Worm (Caenorhabditis elegans) whole organism, young adult: ENCODE measurements around the gene F18F11.4.

ENCODE experiments used
- B0019.2 ChIP-seq: fragments of 200-800 bp; sonication (Bioruptor generic); conservative IDR thresholded peaks from 2 replicates; pipeline ENCODE4 v1.3.6; 2022; ENCODE audit warnings: missing genetic modification reagents, missing genetic modification characterization, missing compliant biosample characterization
- B0035.1 ChIP-seq: sonication (generic microtip); optimal IDR thresholded peaks from 2 replicates; lab custom pipeline; 2016; ENCODE audit warnings: missing genetic modification characterization, mild to moderate bottlenecking, missing compliant biosample characterization, missing genotype, missing genetic modification reagents
- B0336.3 ChIP-seq: fragments of 200-800 bp; sonication (Bioruptor generic); IDR thresholded peaks from 2 replicates; pipeline ENCODE4 v1.3.6; 2022; ENCODE audit warnings: missing genetic modification characterization, missing compliant biosample characterization
- C17E4.6 ChIP-seq: fragments of 200-800 bp; sonication (Bioruptor generic); IDR thresholded peaks from 2 replicates; pipeline ENCODE4 v1.3.6; 2022; ENCODE audit warnings: missing genetic modification reagents, missing genetic modification characterization, missing compliant biosample characterization
- D2030.7 ChIP-seq: fragments of 200-800 bp; sonication (Bioruptor generic); IDR thresholded peaks from 2 replicates; pipeline ENCODE4 v1.3.6; 2022; ENCODE audit warnings: missing genetic modification reagents, missing genetic modification characterization, missing compliant biosample characterization
- F37B4.10 ChIP-seq: fragments of 200-800 bp; sonication (Bioruptor generic); IDR thresholded peaks from 2 replicates; pipeline ENCODE4 v1.3.6; 2022; ENCODE audit warnings: missing genetic modification characterization, missing compliant biosample characterization
- F49E8.2 ChIP-seq: sonication (generic microtip); optimal IDR thresholded peaks from 3 replicates; lab custom pipeline; 2017; ENCODE audit warnings: missing genetic modification characterization, mild to moderate bottlenecking, missing compliant biosample characterization, antibody characterized with exemption, moderate library complexity; ENCODE audit not compliant: insufficient read depth
- F52B5.7 ChIP-seq: sonication (generic microtip); optimal IDR thresholded peaks from 2 replicates; lab custom pipeline; 2016; ENCODE audit warnings: mild to moderate bottlenecking, missing genetic modification characterization, missing compliant biosample characterization
- K12H6.12 ChIP-seq: fragments of 200-800 bp; sonication (Bioruptor generic); optimal IDR thresholded peaks from 2 replicates; lab custom pipeline; 2018; ENCODE audit warnings: mild to moderate bottlenecking, missing genetic modification characterization, missing compliant biosample characterization
- Y67H2A.10 ChIP-seq: fragments of 200-800 bp; sonication (Bioruptor generic); conservative IDR thresholded peaks from 2 replicates; pipeline ENCODE4 v1.3.6; 2022; ENCODE audit warnings: missing genetic modification reagents, missing genetic modification characterization, missing compliant biosample characterization
- ama-1 ChIP-seq, 3 experiments: fragments of 150-350 bp in 1 of 3; sonication (generic microtip) in 2 of 3; optimal IDR thresholded peaks; 2 replicates each; lab custom pipeline; 2014 to 2018; ENCODE audit warnings: missing biosample characterization in 2 of 3, missing genetic modification characterization in 2 of 3, missing genetic modification reagents in 2 of 3
- attf-5 ChIP-seq: fragments of 200-800 bp; sonication (Bioruptor generic); optimal IDR thresholded peaks from 2 replicates; lab custom pipeline; 2018; ENCODE audit warnings: mild to moderate bottlenecking, missing genetic modification characterization, missing compliant biosample characterization
- bed-2 ChIP-seq: fragments of 200-800 bp; sonication (Bioruptor generic); IDR thresholded peaks from 2 replicates; pipeline ENCODE4 v1.3.6; 2022; ENCODE audit warnings: missing genetic modification reagents, missing genetic modification characterization, missing compliant biosample characterization
- cebp-2 ChIP-seq: fragments of 200-800 bp; sonication (Bioruptor generic); IDR thresholded peaks from 2 replicates; pipeline ENCODE4 v1.3.6; 2022; ENCODE audit warnings: missing genetic modification characterization, missing compliant biosample characterization
- ceh-79 ChIP-seq: sonication (generic microtip); optimal IDR thresholded peaks from 2 replicates; lab custom pipeline; 2017; ENCODE audit warnings: mild to moderate bottlenecking, missing genetic modification characterization, missing compliant biosample characterization
- ceh-91 ChIP-seq: fragments of 200-800 bp; sonication (Bioruptor generic); IDR thresholded peaks from 2 replicates; pipeline ENCODE4 v1.3.6; 2022; ENCODE audit warnings: missing genetic modification reagents, missing genetic modification characterization, missing compliant biosample characterization
- chd-7 ChIP-seq: sonication (generic microtip); optimal IDR thresholded peaks from 2 replicates; lab custom pipeline; 2016; ENCODE audit warnings: mild to moderate bottlenecking, missing genetic modification characterization, moderate library complexity, missing compliant biosample characterization
- dpff-1 ChIP-seq: sonication (generic microtip); optimal IDR thresholded peaks from 2 replicates; lab custom pipeline; 2017; ENCODE audit warnings: mild to moderate bottlenecking, missing genetic modification characterization, missing compliant biosample characterization
- egl-18 ChIP-seq: fragments of 200-800 bp; sonication (Bioruptor generic); IDR thresholded peaks from 2 replicates; pipeline ENCODE4 v1.3.6; 2022; ENCODE audit warnings: missing genetic modification reagents, missing genetic modification characterization, missing compliant biosample characterization
- ets-4 ChIP-seq: fragments of 200-800 bp; sonication (Bioruptor generic); optimal IDR thresholded peaks from 2 replicates; lab custom pipeline; 2018; ENCODE audit warnings: mild to moderate bottlenecking, missing genetic modification characterization, missing compliant biosample characterization
- gei-17 ChIP-seq: fragments of 200-800 bp; sonication (Bioruptor generic); optimal IDR thresholded peaks from 2 replicates; lab custom pipeline; 2018; ENCODE audit warnings: mild to moderate bottlenecking, missing genetic modification characterization, missing compliant biosample characterization
- hsf-1 ChIP-seq: fragments of 200-800 bp; sonication (Bioruptor generic); IDR thresholded peaks from 2 replicates; pipeline ENCODE4 v1.3.6; 2022; ENCODE audit warnings: missing genetic modification reagents, missing genetic modification characterization, missing compliant biosample characterization
- lin-35 ChIP-seq, 3 experiments: fragments of 150-350 bp in 2 of 3; sonication (generic microtip) in 1 of 3; optimal IDR thresholded peaks; 2 replicates each; lab custom pipeline; 2014 to 2018; ENCODE audit warnings: missing biosample characterization in 3 of 3, missing genetic modification characterization in 3 of 3, missing genetic modification reagents in 3 of 3
- lin-40 ChIP-seq: sonication (generic microtip); optimal IDR thresholded peaks from 2 replicates; lab custom pipeline; 2016; ENCODE audit warnings: missing genetic modification characterization, mild to moderate bottlenecking, missing compliant biosample characterization, missing genotype, missing genetic modification reagents
- lin-54 ChIP-seq: fragments of 200-800 bp; sonication (Bioruptor generic); optimal IDR thresholded peaks from 2 replicates; lab custom pipeline; 2018; ENCODE audit warnings: mild to moderate bottlenecking, missing genetic modification characterization, missing compliant biosample characterization
- madf-10 ChIP-seq: sonication (generic microtip); optimal IDR thresholded peaks from 2 replicates; lab custom pipeline; 2016; ENCODE audit warnings: mild to moderate bottlenecking, missing genetic modification characterization, missing compliant biosample characterization
- madf-3 ChIP-seq: fragments of 200-800 bp; sonication (Bioruptor generic); IDR thresholded peaks from 2 replicates; pipeline ENCODE4 v1.3.6; 2022; ENCODE audit warnings: missing genetic modification reagents, missing genetic modification characterization, missing compliant biosample characterization
- madf-6 ChIP-seq: fragments of 200-800 bp; sonication (Bioruptor generic); IDR thresholded peaks from 2 replicates; pipeline ENCODE4 v1.3.6; 2022; ENCODE audit warnings: missing genetic modification reagents, missing genetic modification characterization, missing compliant biosample characterization
- mcd-1 ChIP-seq: fragments of 200-800 bp; sonication (Bioruptor generic); IDR thresholded peaks from 2 replicates; pipeline ENCODE4 v1.3.6; 2022; ENCODE audit warnings: missing genetic modification reagents, missing genetic modification characterization, missing compliant biosample characterization
- nhr-179 ChIP-seq: sonication (generic microtip); optimal IDR thresholded peaks from 2 replicates; lab custom pipeline; 2016; ENCODE audit warnings: mild to moderate bottlenecking, missing genetic modification characterization, missing compliant biosample characterization
- nhr-27 ChIP-seq: fragments of 200-800 bp; sonication (Bioruptor generic); optimal IDR thresholded peaks from 2 replicates; lab custom pipeline; 2018; ENCODE audit warnings: mild to moderate bottlenecking, missing genetic modification characterization, moderate library complexity, missing compliant biosample characterization
- nhr-80 ChIP-seq: sonication (generic microtip); optimal IDR thresholded peaks from 2 replicates; lab custom pipeline; 2016; ENCODE audit warnings: missing genetic modification characterization, missing compliant biosample characterization
- snpc-1.1 ChIP-seq: sonication (generic microtip); optimal IDR thresholded peaks from 2 replicates; lab custom pipeline; 2017; ENCODE audit warnings: missing genetic modification characterization, mild to moderate bottlenecking, missing compliant biosample characterization, antibody characterized with exemption, moderate library complexity, missing genotype, missing genetic modification reagents; ENCODE audit not compliant: insufficient read depth
- snpc-1.3 ChIP-seq: sonication (generic microtip); optimal IDR thresholded peaks from 2 replicates; lab custom pipeline; 2017; ENCODE audit warnings: missing genetic modification characterization, mild to moderate bottlenecking, missing compliant biosample characterization, antibody characterized with exemption, moderate library complexity, missing genotype, missing genetic modification reagents; ENCODE audit not compliant: insufficient read depth
- snpc-3.4 ChIP-seq: sonication (generic microtip); optimal IDR thresholded peaks from 2 replicates; lab custom pipeline; 2017; ENCODE audit warnings: missing genetic modification characterization, mild to moderate bottlenecking, missing compliant biosample characterization, antibody characterized with exemption, moderate library complexity, missing genotype, missing genetic modification reagents
- snpc-4 ChIP-seq, 5 experiments: fragments of 150-350 bp in 1 of 5; sonication (generic microtip) in 4 of 5; optimal IDR thresholded peaks; 2 replicates each; lab custom pipeline; 2014 to 2018; ENCODE audit warnings: missing genetic modification characterization in 5 of 5, missing biosample characterization in 3 of 5, antibody characterized with exemption in 2 of 5, mild to moderate bottlenecking in 2 of 5, missing compliant biosample characterization in 2 of 5, missing genotype in 2 of 5, moderate library complexity in 2 of 5, missing genetic modification reagents in 1 of 5
- tbx-9 ChIP-seq: sonication (generic microtip); optimal IDR thresholded peaks from 2 replicates; lab custom pipeline; 2016; ENCODE audit warnings: borderline replicate concordance, missing genetic modification characterization, inconsistent platforms, missing compliant biosample characterization
- unc-130 ChIP-seq: sonication (generic microtip); optimal IDR thresholded peaks from 2 replicates; lab custom pipeline; 2016; ENCODE audit warnings: missing genetic modification reagents, missing genetic modification characterization, missing compliant biosample characterization
- ztf-28 ChIP-seq: fragments of 200-800 bp; sonication (Bioruptor generic); IDR thresholded peaks from 2 replicates; pipeline ENCODE4 v1.3.6; 2022; ENCODE audit warnings: missing genetic modification reagents, missing genetic modification characterization, missing compliant biosample characterization

Gene F18F11.4

DNA sequence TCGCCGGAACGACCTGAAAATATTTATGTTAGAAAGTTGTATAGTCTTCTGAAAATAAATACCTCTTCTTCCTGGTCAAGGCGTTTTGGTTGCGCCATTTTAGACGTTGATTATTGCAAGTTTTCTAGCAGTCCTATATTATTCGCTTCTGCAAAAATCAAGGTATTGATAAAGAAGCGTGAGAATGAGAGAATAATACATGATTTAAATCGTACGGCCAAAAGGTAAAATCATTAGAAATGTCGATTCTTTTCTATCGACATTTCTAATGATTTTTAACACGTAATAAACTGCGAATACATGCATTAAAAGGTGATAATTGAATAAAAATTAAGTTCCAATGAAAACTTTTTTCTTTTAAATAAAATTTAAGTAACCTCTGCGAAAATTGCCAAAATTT lies 45.3 kb downstream of the F18F11.4 start, which contains the start of gene fln-1:
Gene fln-1 (minus strand): TSS at position 101 of the 400 bp plus-strand sequence.
- no peak for TF ChIP-seq bed-2 (GFP tag; lab: Robert Waterston, UW)
- no peak for TF ChIP-seq ama-1 (optimal IDR thresholded peaks at IDR 0.05; lab: Kevin White, UChicago)
- no peak for TF ChIP-seq ama-1 (GFP tag; optimal IDR thresholded peaks at IDR 0.05; lab: Kevin White, UChicago)
- no peak for TF ChIP-seq tbx-9 (tag; lab: Kevin White, UChicago)
- no peak for TF ChIP-seq nhr-179 (tag; lab: Kevin White, UChicago)
- TF ChIP-seq egl-18 (GFP tag; lab: Robert Waterston, UW): no peak
- TF ChIP-seq snpc-1.1 (tag; lab: Kevin White, UChicago): no peak

DNA sequence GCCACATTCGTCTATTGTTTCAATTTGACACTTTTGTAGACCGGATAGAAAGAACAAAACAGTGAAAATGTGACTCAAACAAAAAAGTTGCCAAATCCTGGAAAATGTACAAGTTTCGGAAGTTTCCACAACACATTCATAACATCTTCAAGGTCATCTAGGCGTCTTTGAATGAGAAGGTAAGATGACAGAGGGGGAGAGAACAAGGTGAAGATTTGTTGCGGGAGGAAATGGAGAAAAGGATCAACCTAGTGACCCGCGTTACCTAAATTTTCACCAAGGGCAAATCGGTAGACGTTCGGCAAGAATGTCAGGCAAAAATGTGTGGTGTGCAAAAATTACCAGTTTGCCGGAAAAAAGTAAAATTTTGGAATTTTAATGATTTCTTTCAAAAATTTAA lies 47.2 kb downstream of the F18F11.4 start:
- TF ChIP-seq madf-10 (tag; lab: Kevin White, UChicago) (no peak), mcd-1 (no peak), madf-3 (GFP tag; lab: Robert Waterston, UW) (no peak), K12H6.12 (no peak), ets-4 (GFP tag; lab: Kevin White, UChicago) (no peak), B0035.1 (tag; lab: Kevin White, UChicago) (no peak)
- TF ChIP-seq, all 124 proteins: peak for 0

DNA sequence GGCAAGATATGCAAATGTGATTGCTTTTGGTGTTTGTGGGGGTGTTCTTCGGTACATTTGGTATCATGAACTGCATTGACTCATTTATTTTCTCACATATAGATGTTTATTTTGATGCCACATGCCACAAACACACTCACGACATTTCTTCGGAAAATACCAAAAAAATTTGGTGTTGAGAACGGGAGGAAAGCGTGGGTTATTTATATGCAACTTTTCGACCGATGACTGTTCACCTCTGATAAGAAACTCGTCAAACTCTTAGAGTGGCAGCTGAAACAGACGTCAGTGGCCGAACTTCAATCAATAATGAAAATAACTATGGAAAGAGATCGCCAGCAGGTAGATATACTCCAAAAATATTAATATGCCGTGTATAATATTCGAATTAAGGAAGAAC lies 47.7 kb downstream of the F18F11.4 start:
- TF ChIP-seq nhr-80 (tag; lab: Kevin White, UChicago) (peak; percentile 63), B0019.2 (GFP tag; lab: Robert Waterston, UW) (no peak), gei-17 (GFP tag; lab: Kevin White, UChicago) (no peak), F49E8.2 (tag; lab: Kevin White, UChicago) (no peak), chd-7 (tag; lab: Kevin White, UChicago) (no peak)
- TF ChIP-seq, all 124 proteins: peak for 1

DNA sequence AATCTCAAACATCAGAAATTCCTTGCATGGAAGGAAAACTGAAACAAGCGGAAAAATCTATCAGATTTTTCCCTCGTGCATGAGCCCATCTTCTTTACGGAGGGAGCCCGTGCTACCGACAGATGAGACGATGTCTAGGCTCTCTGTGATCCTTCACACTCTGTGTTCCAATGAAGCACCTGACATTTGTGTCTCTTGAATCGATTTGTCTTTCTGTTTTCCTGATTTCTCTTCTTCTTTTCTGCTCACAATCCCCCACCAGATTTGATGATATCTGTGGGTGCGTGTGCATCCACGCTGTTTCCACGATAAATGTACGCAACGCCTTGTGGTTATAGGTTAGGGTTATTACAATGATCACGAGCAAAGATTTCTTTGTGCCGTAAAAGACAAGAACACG lies 48.2 kb downstream of the F18F11.4 start:
- no peak for TF ChIP-seq unc-130 (GFP tag; lab: Kevin White, UChicago)
- TF ChIP-seq C17E4.6 (GFP tag; lab: Robert Waterston, UW): no peak
- TF ChIP-seq Y67H2A.10 (GFP tag; lab: Robert Waterston, UW): no peak
- TF ChIP-seq snpc-3.4 (tag; lab: Kevin White, UChicago): no peak
- no peak for TF ChIP-seq F37B4.10 (GFP tag; lab: Robert Waterston, UW)
- no peak for TF ChIP-seq madf-3 (GFP tag; lab: Robert Waterston, UW)
- no peak for TF ChIP-seq dpff-1 (tag; lab: Kevin White, UChicago)
- TF ChIP-seq F52B5.7 (tag; lab: Kevin White, UChicago): no peak
- TF ChIP-seq mcd-1: no peak
- TF ChIP-seq nhr-27 (tag; lab: Kevin White, UChicago): no peak
- TF ChIP-seq ama-1 (optimal IDR thresholded peaks at IDR 0.05; lab: Kevin White, UChicago): no peak
- TF ChIP-seq ama-1 (GFP tag; optimal IDR thresholded peaks at IDR 0.05; lab: Kevin White, UChicago): no peak
- no peak for TF ChIP-seq B0336.3 (GFP tag; lab: Robert Waterston, UW)

DNA sequence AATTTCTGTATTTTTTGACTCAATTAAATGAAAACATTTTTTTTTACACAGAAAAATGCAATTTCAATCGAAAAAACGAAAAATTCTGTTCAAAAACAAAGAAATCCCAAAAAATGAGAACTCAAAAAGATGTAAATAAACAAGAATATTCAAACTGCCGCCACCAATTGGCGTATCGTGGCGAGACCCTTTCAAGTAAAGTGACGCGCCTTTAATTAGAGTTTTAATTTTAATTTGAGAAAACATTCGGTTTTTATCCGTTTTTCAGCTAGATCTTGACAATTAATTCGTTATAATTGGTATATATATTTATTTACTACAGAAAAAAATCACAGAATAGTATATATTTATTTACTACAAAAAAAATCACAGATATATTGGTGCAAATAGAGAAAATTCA lies 49.0 kb downstream of the F18F11.4 start:
- TF ChIP-seq madf-10 (tag; lab: Kevin White, UChicago) (no peak), hsf-1 (GFP tag; lab: Robert Waterston, UW) (no peak), attf-5 (GFP tag; lab: Kevin White, UChicago) (no peak), lin-54 (GFP tag; lab: Kevin White, UChicago) (peak; percentile 97), ceh-91 (GFP tag; lab: Robert Waterston, UW) (peak; percentile 41; the same call in 1 of the 2 replicates), lin-35 (GFP tag; optimal IDR thresholded peaks at IDR 0.05; lab: Kevin White, UChicago) (no peak), snpc-4 (GFP tag; optimal IDR thresholded peaks at IDR 0.05; lab: Kevin White, UChicago) (peak; percentile 2), snpc-4 (tag; optimal IDR thresholded peaks at IDR 0.05; lab: Kevin White, UChicago) (peak in 1 of 4 experiments; percentile 17), ceh-79 (tag; lab: Kevin White, UChicago) (no peak), mcd-1 (peak; percentile 15; the same call in 1 of the 2 replicates), cebp-2 (GFP tag; lab: Robert Waterston, UW) (no peak), lin-40 (tag; lab: Kevin White, UChicago) (no peak), unc-130 (GFP tag; lab: Kevin White, UChicago) (peak; percentile 52), D2030.7 (GFP tag; lab: Robert Waterston, UW) (peak; percentile 84), snpc-1.3 (peak; percentile 37), madf-6 (GFP tag; lab: Robert Waterston, UW) (peak; percentile 67), F49E8.2 (tag; lab: Kevin White, UChicago) (peak; percentile 66), ztf-28 (GFP tag; lab: Robert Waterston, UW) (no peak), egl-18 (GFP tag; lab: Robert Waterston, UW) (no peak), madf-3 (GFP tag; lab: Robert Waterston, UW) (no peak)
